Worm (Caenorhabditis elegans) whole organism, L3 larva: ENCODE measurements around the gene Y46E12A.5.
A peak's percentile ranks its signal among the peaks of the same experiment; 100 is the strongest.

Experiments used
- lin-15B ChIP-seq: fragments of 150-350 bp; optimal IDR thresholded peaks from 2 replicates; lab custom pipeline; 2014; ENCODE audit warnings: missing biosample characterization, missing genetic modification characterization
- nfya-1 ChIP-seq: sonication (generic microtip); optimal IDR thresholded peaks from 2 replicates; lab custom pipeline; 2017; ENCODE audit warnings: missing genetic modification characterization, mild to moderate bottlenecking, missing compliant biosample characterization, antibody characterized with exemption, moderate library complexity; ENCODE audit not compliant: insufficient read depth

DNA sequence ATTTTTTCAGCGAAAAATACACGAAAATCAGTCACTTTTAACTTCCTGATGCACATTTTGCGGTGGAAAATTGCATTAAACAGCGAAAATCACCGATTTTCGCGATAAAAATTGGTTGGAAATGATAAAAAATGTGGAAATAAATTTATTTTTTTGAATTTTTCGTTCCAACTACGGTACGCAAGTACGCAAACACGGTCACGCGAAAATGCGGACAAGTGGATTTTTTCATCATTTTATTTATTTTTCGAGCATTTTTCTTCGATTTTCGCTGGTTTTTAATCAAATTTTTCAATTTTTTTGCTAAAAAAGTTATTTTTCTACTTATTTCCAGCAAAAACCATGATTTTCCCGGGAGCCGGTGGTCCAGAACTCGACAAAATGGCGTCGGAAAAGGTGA is 19.4 kb upstream of the Y46E12A.5 start, which contains the start of gene Y39A3CL.3:
- TF ChIP-seq lin-15B (tag; lab: Kevin White, UChicago) (peak; percentile 12), nfya-1 (peak; percentile 55)
